Fruit fly (Drosophila melanogaster) whole organism, prepupa: ENCODE results near the gene rux.

Source experiments
- CG10669 ChIP-seq: fragments of 200-800 bp; sonication (Bioruptor generic); optimal IDR thresholded peaks from 3 replicates; lab custom pipeline; 2018; ENCODE audit warnings: missing biosample characterization, mild to moderate bottlenecking, missing genetic modification characterization, moderate library complexity
- CG11294 ChIP-seq: fragments of 200-800 bp; sonication (Bioruptor generic); IDR thresholded peaks from 2 replicates; pipeline ENCODE4 v1.3.6; 2022; ENCODE audit warnings: missing biosample characterization, missing genetic modification characterization
- CG11762 ChIP-seq: fragments of 200-800 bp; sonication (Bioruptor generic); optimal IDR thresholded peaks from 3 replicates; lab custom pipeline; 2016; ENCODE audit warnings: missing biosample characterization, missing genetic modification characterization; ENCODE audit not compliant: insufficient read depth
- CG15336 ChIP-seq: fragments of 200-800 bp; sonication (Bioruptor generic); IDR thresholded peaks from 2 replicates; pipeline ENCODE4 v1.3.6; 2022; ENCODE audit warnings: missing biosample characterization, missing genetic modification characterization
- CG1621 ChIP-seq: fragments of 200-800 bp; sonication (Bioruptor generic); optimal IDR thresholded peaks from 3 replicates; lab custom pipeline; 2018; ENCODE audit warnings: missing biosample characterization, mild to moderate bottlenecking, missing genetic modification characterization
- CG16779 ChIP-seq: fragments of 200-800 bp; sonication (Bioruptor generic); optimal IDR thresholded peaks from 3 replicates; lab custom pipeline; 2017; ENCODE audit warnings: missing biosample characterization, mild to moderate bottlenecking, missing genetic modification characterization
- CG3032 ChIP-seq: fragments of 200-800 bp; optimal IDR thresholded peaks from 2 replicates; lab custom pipeline; 2019; ENCODE audit warnings: missing biosample characterization, mild to moderate bottlenecking, missing genetic modification characterization, moderate library complexity
- CG32006 ChIP-seq: fragments of 200-800 bp; sonication (Bioruptor generic); optimal IDR thresholded peaks from 3 replicates; lab custom pipeline; 2017; ENCODE audit warnings: missing biosample characterization, mild to moderate bottlenecking, missing genetic modification characterization
- CG34406 ChIP-seq: fragments of 200-800 bp; sonication (Bioruptor generic); optimal IDR thresholded peaks from 3 replicates; lab custom pipeline; 2016; ENCODE audit warnings: missing biosample characterization, missing genetic modification characterization
- CG3919 ChIP-seq: fragments of 200-800 bp; sonication (Bioruptor generic); optimal IDR thresholded peaks from 3 replicates; lab custom pipeline; 2016; ENCODE audit warnings: missing biosample characterization, missing genetic modification characterization
- CG4318 ChIP-seq: fragments of 200-800 bp; sonication (Bioruptor generic); optimal IDR thresholded peaks from 3 replicates; lab custom pipeline; 2017; ENCODE audit warnings: missing biosample characterization, mild to moderate bottlenecking, missing genetic modification characterization
- CG6163 ChIP-seq: fragments of 200-800 bp; sonication (Bioruptor generic); IDR thresholded peaks from 3 replicates; pipeline ENCODE4 v1.3.6; 2022; ENCODE audit warnings: missing biosample characterization, missing genetic modification characterization
- CG6276 ChIP-seq: fragments of 200-800 bp; sonication (Bioruptor generic); optimal IDR thresholded peaks from 2 replicates; lab custom pipeline; 2017; ENCODE audit warnings: missing biosample characterization, mild to moderate bottlenecking, missing genetic modification characterization
- CG6808 ChIP-seq: fragments of 200-800 bp; sonication (Bioruptor generic); optimal IDR thresholded peaks from 3 replicates; lab custom pipeline; 2017; ENCODE audit warnings: missing biosample characterization, missing genetic modification characterization, mild to moderate bottlenecking, moderate library complexity, missing genetic modification reagents
- CG6854 ChIP-seq: fragments of 200-800 bp; sonication (Bioruptor generic); optimal IDR thresholded peaks from 2 replicates; lab custom pipeline; 2017; ENCODE audit warnings: missing biosample characterization, mild to moderate bottlenecking, missing genetic modification characterization
- CG8319 ChIP-seq: fragments of 200-800 bp; sonication (Bioruptor generic); optimal IDR thresholded peaks from 3 replicates; lab custom pipeline; 2016; ENCODE audit warnings: missing biosample characterization, missing genetic modification characterization
- CG8632 ChIP-seq: fragments of 200-800 bp; sonication (Bioruptor generic); optimal IDR thresholded peaks from 3 replicates; lab custom pipeline; 2016; ENCODE audit warnings: missing biosample characterization, missing genetic modification characterization
- CG9139 ChIP-seq: fragments of 200-800 bp; sonication (Bioruptor generic); optimal IDR thresholded peaks from 3 replicates; lab custom pipeline; 2017; ENCODE audit warnings: missing biosample characterization, mild to moderate bottlenecking, missing genetic modification characterization
- Eip75B ChIP-seq: fragments of 200-800 bp; sonication (Bioruptor generic); optimal IDR thresholded peaks from 3 replicates; lab custom pipeline; 2016; ENCODE audit warnings: missing biosample characterization, missing genetic modification characterization
- Eip93F ChIP-seq: fragments of 200-800 bp; sonication (Bioruptor generic); optimal IDR thresholded peaks from 2 replicates; lab custom pipeline; 2016; ENCODE audit warnings: missing biosample characterization, mild to moderate bottlenecking, missing genetic modification characterization
- Ets21C ChIP-seq: fragments of 200-800 bp; sonication (Bioruptor generic); optimal IDR thresholded peaks from 3 replicates; lab custom pipeline; 2016; ENCODE audit warnings: missing biosample characterization, missing genetic modification characterization
- Ets96B ChIP-seq: fragments of 200-800 bp; optimal IDR thresholded peaks from 2 replicates; lab custom pipeline; 2019; ENCODE audit warnings: missing biosample characterization, mild to moderate bottlenecking, missing genetic modification characterization, moderate library complexity
- Gug ChIP-seq: fragments of 200-800 bp; sonication (Bioruptor generic); IDR thresholded peaks from 2 replicates; pipeline ENCODE4 v1.3.6; 2022; ENCODE audit warnings: missing biosample characterization, missing genetic modification characterization
- Hr4 ChIP-seq: fragments of 200-800 bp; sonication (Bioruptor generic); optimal IDR thresholded peaks from 3 replicates; lab custom pipeline; 2016; ENCODE audit warnings: missing biosample characterization, missing genetic modification characterization
- Met ChIP-seq: fragments of 200-800 bp; sonication (Bioruptor generic); optimal IDR thresholded peaks from 3 replicates; lab custom pipeline; 2016; ENCODE audit warnings: missing biosample characterization, missing genetic modification characterization
- Sox102F ChIP-seq: fragments of 200-800 bp; sonication (Bioruptor generic); optimal IDR thresholded peaks from 2 replicates; lab custom pipeline; 2016; ENCODE audit warnings: missing biosample characterization, mild to moderate bottlenecking, missing genetic modification characterization
- Sox15 ChIP-seq: fragments of 200-800 bp; sonication (Bioruptor generic); optimal IDR thresholded peaks from 3 replicates; lab custom pipeline; 2016; ENCODE audit warnings: missing biosample characterization, missing genetic modification characterization
- achi ChIP-seq: fragments of 200-800 bp; sonication (Bioruptor generic); optimal IDR thresholded peaks from 3 replicates; lab custom pipeline; 2016; ENCODE audit warnings: missing biosample characterization, missing genetic modification characterization
- cyc ChIP-seq: fragments of 200-800 bp; sonication (Bioruptor generic); optimal IDR thresholded peaks from 3 replicates; lab custom pipeline; 2016; ENCODE audit warnings: missing biosample characterization, missing genetic modification characterization
- dac ChIP-seq: fragments of 200-800 bp; sonication (Bioruptor generic); optimal IDR thresholded peaks from 2 replicates; lab custom pipeline; 2017; ENCODE audit warnings: missing biosample characterization, mild to moderate bottlenecking, missing genetic modification characterization
- dsx ChIP-seq: fragments of 200-800 bp; optimal IDR thresholded peaks from 3 replicates; lab custom pipeline; 2019; ENCODE audit warnings: missing biosample characterization, mild to moderate bottlenecking, missing genetic modification characterization, moderate library complexity; ENCODE audit not compliant: poor library complexity, severe bottlenecking
- eg ChIP-seq: fragments of 200-800 bp; sonication (Bioruptor generic); IDR thresholded peaks from 3 replicates; pipeline ENCODE4 v1.3.6; 2022; ENCODE audit warnings: missing biosample characterization, missing genetic modification characterization
- esn ChIP-seq: fragments of 200-800 bp; sonication (Bioruptor generic); optimal IDR thresholded peaks from 2 replicates; lab custom pipeline; 2016; ENCODE audit warnings: missing biosample characterization, mild to moderate bottlenecking, missing genetic modification characterization, moderate library complexity
- fkh ChIP-seq: fragments of 200-800 bp; sonication (Bioruptor generic); optimal IDR thresholded peaks from 3 replicates; lab custom pipeline; 2017; ENCODE audit warnings: missing biosample characterization, mild to moderate bottlenecking, missing genetic modification characterization, moderate library complexity
- lz ChIP-seq: fragments of 200-800 bp; sonication (Bioruptor generic); optimal IDR thresholded peaks from 3 replicates; lab custom pipeline; 2016; ENCODE audit warnings: missing biosample characterization, missing genetic modification characterization
- net ChIP-seq: fragments of 200-800 bp; sonication (Bioruptor generic); optimal IDR thresholded peaks from 3 replicates; lab custom pipeline; 2016; ENCODE audit warnings: missing biosample characterization, missing genetic modification characterization
- pdm3 ChIP-seq: fragments of 200-800 bp; sonication (Bioruptor generic); optimal IDR thresholded peaks from 3 replicates; lab custom pipeline; 2016; ENCODE audit warnings: missing biosample characterization, missing genetic modification characterization
- spab ChIP-seq: fragments of 200-800 bp; sonication (Bioruptor generic); optimal IDR thresholded peaks from 2 replicates; lab custom pipeline; 2017; ENCODE audit warnings: missing biosample characterization, mild to moderate bottlenecking, missing genetic modification characterization, missing genetic modification reagents
- svp ChIP-seq: fragments of 200-800 bp; sonication (Bioruptor generic); peaks from one replicate; lab custom pipeline; 2016; ENCODE audit warnings: missing biosample characterization, missing genetic modification characterization
- topi ChIP-seq: fragments of 200-800 bp; sonication (Bioruptor generic); optimal IDR thresholded peaks from 3 replicates; lab custom pipeline; 2016; ENCODE audit warnings: missing biosample characterization, missing genetic modification characterization

The rux gene

dm6 chrX:6000747-6001426 lies 36.7 kb downstream of the rux start, which contains the start of gene CG4766 (continued):
- TF ChIP-seq Ets21C (GFP tag; lab: Kevin White, UChicago) (peak; percentile 77), CG3032 (tag; lab: Kevin White, UChicago) (peak; percentile 83), dac (GFP tag; lab: Kevin White, UChicago) (peak; percentile 53), CG4318 (GFP tag; lab: Kevin White, UChicago) (peak; percentile 66), esn (GFP tag; lab: Kevin White, UChicago) (peak; percentile 92), CG15336 (GFP tag; lab: Robert Waterston, UW) (peak; percentile 90), cyc (GFP tag; lab: Kevin White, UChicago) (peak; percentile 82), Hr4 (GFP tag; lab: Kevin White, UChicago) (peak; percentile 88), CG9139 (GFP tag; lab: Kevin White, UChicago) (peak; percentile 28), CG6163 (GFP tag; lab: Robert Waterston, UW) (peak; percentile 84; the same call in 2 of the 3 replicates), CG8632 (GFP tag; lab: Kevin White, UChicago) (peak; percentile 77), topi (GFP tag; lab: Kevin White, UChicago) (peak; percentile 88), Gug (GFP tag; lab: Robert Waterston, UW) (peak; percentile 73), CG34406 (GFP tag; lab: Kevin White, UChicago) (peak; percentile 79), CG6276 (GFP tag; lab: Kevin White, UChicago) (peak; percentile 70), CG1621 (tag; lab: Kevin White, UChicago) (peak; percentile 61), CG6808 (GFP tag; lab: Kevin White, UChicago) (peak; percentile 82), achi (peak; percentile 82), Eip75B (GFP tag; lab: Kevin White, UChicago) (peak; percentile 93), lz (GFP tag; lab: Kevin White, UChicago) (peak; percentile 90), Met (GFP tag; lab: Kevin White, UChicago) (peak; percentile 91), pdm3 (GFP tag; lab: Kevin White, UChicago) (peak; percentile 85), Sox102F (peak; percentile 83), net (GFP tag; lab: Kevin White, UChicago) (peak; percentile 83), CG16779 (peak; percentile 66), CG11762 (GFP tag; lab: Kevin White, UChicago) (peak; percentile 83), dsx (GFP tag; lab: Kevin White, UChicago) (peak; percentile 56), Sox15 (GFP tag; lab: Kevin White, UChicago) (peak; percentile 69), fkh (GFP tag; lab: Kevin White, UChicago) (peak; percentile 85), Ets96B (tag; lab: Kevin White, UChicago) (peak; percentile 88), CG10669 (GFP tag; lab: Kevin White, UChicago) (peak; percentile 82), Eip93F (GFP tag; lab: Kevin White, UChicago) (peak; percentile 23), svp (GFP tag; lab: Kevin White, UChicago) (peak; percentile 94), CG11294 (GFP tag; lab: Robert Waterston, UW) (peak; percentile 61; the same call in 1 of the 2 replicates), spab (GFP tag; lab: Kevin White, UChicago) (peak; percentile 73), CG32006 (GFP tag; lab: Kevin White, UChicago) (peak; percentile 89), CG6854 (GFP tag; lab: Kevin White, UChicago) (peak; percentile 22), CG3919 (GFP tag; lab: Kevin White, UChicago) (peak; percentile 83)

- no peak for TF ChIP-seq eg (GFP tag; lab: Robert Waterston, UW)
- TF ChIP-seq CG6808 (GFP tag; lab: Kevin White, UChicago) = no peak
- no peak for TF ChIP-seq Ets96B (tag; lab: Kevin White, UChicago)
- TF ChIP-seq CG10669 (GFP tag; lab: Kevin White, UChicago) = no peak
- TF ChIP-seq CG16779 = no peak
- no peak for TF ChIP-seq dsx (GFP tag; lab: Kevin White, UChicago)
- TF ChIP-seq CG8319 (GFP tag; lab: Kevin White, UChicago) = no peak
- no peak for TF ChIP-seq fkh (GFP tag; lab: Kevin White, UChicago)
Measured at dm6 chrX:5997931-5998330, 39.7 kb downstream of the rux start.
